Worm (Caenorhabditis elegans): Measurements from ENCODE around the gene M151.1.

M151.1 gene

DNA sequence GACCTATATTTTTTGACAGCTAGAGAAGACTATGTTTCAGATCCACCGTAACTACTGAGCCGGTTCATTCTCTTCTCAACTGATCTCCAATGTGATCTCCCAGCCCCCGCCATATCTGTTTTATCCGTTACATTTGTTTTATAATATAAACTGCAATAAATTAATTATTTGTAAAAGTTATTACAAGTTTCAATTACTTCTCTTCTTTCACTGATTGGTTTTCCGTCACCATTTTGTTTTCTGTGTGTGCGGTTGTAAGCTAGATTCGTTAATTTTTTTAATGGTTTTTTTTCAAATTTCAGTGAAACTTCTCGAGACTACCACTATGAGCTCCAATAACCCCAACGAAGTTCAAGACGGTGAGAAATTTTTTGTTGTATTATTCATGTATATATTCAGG, 10.5 kb upstream of the M151.1 start, which contains the start of gene M151.2:
TSS of gene M151.2 (plus strand) at position 301 of the 400 bp plus-strand sequence.
- TF ChIP-seq nhr-237 (tag; optimal IDR thresholded peaks at IDR 0.05) (no peak), nhr-10 (tag; optimal IDR thresholded peaks at IDR 0.05) (no peak), R02D3.7 (tag; optimal IDR thresholded peaks at IDR 0.05) (no peak), zag-1 (tag; optimal IDR thresholded peaks at IDR 0.05) (no peak)

- no peak for TF ChIP-seq aly-2 (tag; optimal IDR thresholded peaks at IDR 0.05)
- TF ChIP-seq nhr-23 (tag; optimal IDR thresholded peaks at IDR 0.05): no peak
- TF ChIP-seq fos-1 (tag; optimal IDR thresholded peaks at IDR 0.05): no peak
- TF ChIP-seq snpc-4 (tag; optimal IDR thresholded peaks at IDR 0.05): no peak
- TF ChIP-seq egl-27 (tag; optimal IDR thresholded peaks at IDR 0.05): no peak
Measured at ce11 chrII:3634765-3635164, 6.5 kb upstream of the M151.1 start.

DNA sequence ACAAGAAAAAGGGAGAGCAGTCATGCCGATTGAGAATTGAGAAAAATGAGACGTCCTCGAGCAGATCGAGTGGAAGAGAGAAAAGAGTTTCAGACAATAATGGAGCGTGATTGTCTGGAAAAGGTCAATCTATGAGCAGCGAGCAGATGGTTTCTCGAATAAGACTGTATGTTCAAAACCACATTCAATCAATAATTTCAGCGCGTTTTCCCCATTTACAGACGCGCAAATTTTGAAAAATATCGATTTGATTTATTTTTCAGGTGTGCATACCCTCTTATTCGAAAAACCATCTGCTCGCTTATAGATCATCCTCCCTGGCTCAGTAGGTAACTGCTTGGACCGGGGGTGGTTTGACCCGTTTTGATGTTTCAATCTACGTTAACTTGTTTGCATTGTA, 2.1 kb upstream of the M151.1 start, which contains the start of gene fbxb-31:
TSS of gene fbxb-31 (minus strand) at position 101 of the 400 bp plus-strand sequence.
- no peak for TF ChIP-seq lsy-2 (tag; optimal IDR thresholded peaks at IDR 0.05)
- TF ChIP-seq mbf-1 (tag; optimal IDR thresholded peaks at IDR 0.05): no peak
- TF ChIP-seq nhr-11 (tag; optimal IDR thresholded peaks at IDR 0.05): no peak
- no peak for TF ChIP-seq C34F6.9 (tag; optimal IDR thresholded peaks at IDR 0.05)
- TF ChIP-seq nhr-12 (tag; optimal IDR thresholded peaks at IDR 0.05): no peak
- no peak for TF ChIP-seq ceh-16 (tag; optimal IDR thresholded peaks at IDR 0.05)
- no peak for TF ChIP-seq nhr-10 (tag; optimal IDR thresholded peaks at IDR 0.05)

ce11 chrII:3640197-3640596, 1.1 kb upstream of the M151.1 start, which contains the start of gene M151.10:
Gene M151.10 (minus strand): TSS chrII:3640297.
- TF ChIP-seq R02D3.7 (tag; optimal IDR thresholded peaks at IDR 0.05) (no peak), peb-1 (tag; optimal IDR thresholded peaks at IDR 0.05) (no peak), C34F6.9 (tag; optimal IDR thresholded peaks at IDR 0.05) (no peak), mdl-1 (tag; optimal IDR thresholded peaks at IDR 0.05) (no peak), aly-2 (tag; optimal IDR thresholded peaks at IDR 0.05) (no peak), dmd-4 (tag; optimal IDR thresholded peaks at IDR 0.05) (no peak), blmp-1 (tag; optimal IDR thresholded peaks at IDR 0.05; ENCODE audit: insufficient read depth) (no peak), fos-1 (tag; optimal IDR thresholded peaks at IDR 0.05) (no peak), nhr-25 (tag; optimal IDR thresholded peaks at IDR 0.05) (no peak), unc-39 (tag; optimal IDR thresholded peaks at IDR 0.05) (no peak), skn-1 (tag; optimal IDR thresholded peaks at IDR 0.05) (no peak), mbf-1 (tag; optimal IDR thresholded peaks at IDR 0.05) (no peak), unc-55 (GFP tag; optimal IDR thresholded peaks at IDR 0.05) (no peak), nhr-10 (tag; optimal IDR thresholded peaks at IDR 0.05) (no peak)

DNA sequence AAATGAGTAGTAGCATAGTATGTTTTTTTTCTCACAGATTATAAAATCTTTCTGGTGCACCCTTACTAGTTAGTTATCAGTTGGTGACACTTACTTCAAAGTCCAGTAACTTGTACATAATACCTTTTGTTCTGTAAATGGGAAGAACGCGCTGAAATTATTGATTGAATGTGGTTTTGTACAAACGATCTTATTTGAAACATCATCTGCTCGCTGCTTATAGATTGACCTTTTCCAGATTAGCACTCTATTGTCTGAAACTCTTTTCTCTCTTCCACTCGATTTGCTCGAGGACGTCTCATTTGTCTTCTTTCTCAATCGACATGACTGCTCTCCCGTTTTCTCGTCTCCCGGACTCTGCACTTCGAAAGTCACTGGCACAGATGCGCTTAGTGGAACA, 5.8 kb downstream of the M151.1 start, which contains the start of gene fbxb-33:
TSS of gene fbxb-33 (plus strand) at position 301 of the 400 bp plus-strand sequence.
- TF ChIP-seq gmeb-1 (tag; optimal IDR thresholded peaks at IDR 0.05): no peak
- TF ChIP-seq skn-1 (tag; optimal IDR thresholded peaks at IDR 0.05): no peak
- TF ChIP-seq ceh-82 (tag; optimal IDR thresholded peaks at IDR 0.05): no peak
- TF ChIP-seq ceh-16 (tag; optimal IDR thresholded peaks at IDR 0.05): no peak
- no peak for TF ChIP-seq lsy-2 (tag; optimal IDR thresholded peaks at IDR 0.05)
- TF ChIP-seq ZK546.5 (tag; optimal IDR thresholded peaks at IDR 0.05): no peak

ce11 chrII:3655378-3655777, 14.1 kb downstream of the M151.1 start, which contains the start of gene F19B10.5:
Gene F19B10.5 (plus strand): TSS chrII:3655678.
- no peak for TF ChIP-seq ceh-16 (tag; optimal IDR thresholded peaks at IDR 0.05)
- no peak for TF ChIP-seq sma-9 (GFP tag; optimal IDR thresholded peaks at IDR 0.05)
- TF ChIP-seq sma-9 (tag; optimal IDR thresholded peaks at IDR 0.05): no peak

- TF ChIP-seq sma-3 (GFP tag; optimal IDR thresholded peaks at IDR 0.05): no peak
- no peak for TF ChIP-seq fos-1 (tag; optimal IDR thresholded peaks at IDR 0.05)
- no peak for TF ChIP-seq sem-4 (tag; optimal IDR thresholded peaks at IDR 0.05)
- no peak for TF ChIP-seq mbf-1 (tag; optimal IDR thresholded peaks at IDR 0.05)
- TF ChIP-seq alr-1 (tag; optimal IDR thresholded peaks at IDR 0.05): no peak
- no peak for TF ChIP-seq lsy-2 (tag; optimal IDR thresholded peaks at IDR 0.05)
- no peak for TF ChIP-seq ZK546.5 (tag; optimal IDR thresholded peaks at IDR 0.05)
- TF ChIP-seq elt-1 (tag; optimal IDR thresholded peaks at IDR 0.05): no peak
- TF ChIP-seq ceh-82 (tag; optimal IDR thresholded peaks at IDR 0.05): no peak
- no peak for TF ChIP-seq peb-1 (tag; optimal IDR thresholded peaks at IDR 0.05)
- no peak for TF ChIP-seq nhr-10 (tag; optimal IDR thresholded peaks at IDR 0.05)
- no peak for TF ChIP-seq unc-55 (GFP tag; optimal IDR thresholded peaks at IDR 0.05)
- TF ChIP-seq egl-27 (tag; optimal IDR thresholded peaks at IDR 0.05): no peak
- no peak for TF ChIP-seq nhr-23 (tag; optimal IDR thresholded peaks at IDR 0.05)
- TF ChIP-seq mab-5 (tag; optimal IDR thresholded peaks at IDR 0.05): no peak
- TF ChIP-seq ceh-16 (tag; optimal IDR thresholded peaks at IDR 0.05): no peak
- no peak for TF ChIP-seq nhr-237 (tag; optimal IDR thresholded peaks at IDR 0.05)
- TF ChIP-seq dmd-4 (tag; optimal IDR thresholded peaks at IDR 0.05): no peak
- no peak for TF ChIP-seq skn-1 (tag; optimal IDR thresholded peaks at IDR 0.05)
Measured at ce11 chrII:3659776-3660175, 18.5 kb downstream of the M151.1 start, which contains the start of gene F19B10.4. Gene F19B10.4 (plus strand): TSS chrII:3660076.
